Worm (Caenorhabditis elegans): ENCODE measurements around the gene T13C2.7.

DNA sequence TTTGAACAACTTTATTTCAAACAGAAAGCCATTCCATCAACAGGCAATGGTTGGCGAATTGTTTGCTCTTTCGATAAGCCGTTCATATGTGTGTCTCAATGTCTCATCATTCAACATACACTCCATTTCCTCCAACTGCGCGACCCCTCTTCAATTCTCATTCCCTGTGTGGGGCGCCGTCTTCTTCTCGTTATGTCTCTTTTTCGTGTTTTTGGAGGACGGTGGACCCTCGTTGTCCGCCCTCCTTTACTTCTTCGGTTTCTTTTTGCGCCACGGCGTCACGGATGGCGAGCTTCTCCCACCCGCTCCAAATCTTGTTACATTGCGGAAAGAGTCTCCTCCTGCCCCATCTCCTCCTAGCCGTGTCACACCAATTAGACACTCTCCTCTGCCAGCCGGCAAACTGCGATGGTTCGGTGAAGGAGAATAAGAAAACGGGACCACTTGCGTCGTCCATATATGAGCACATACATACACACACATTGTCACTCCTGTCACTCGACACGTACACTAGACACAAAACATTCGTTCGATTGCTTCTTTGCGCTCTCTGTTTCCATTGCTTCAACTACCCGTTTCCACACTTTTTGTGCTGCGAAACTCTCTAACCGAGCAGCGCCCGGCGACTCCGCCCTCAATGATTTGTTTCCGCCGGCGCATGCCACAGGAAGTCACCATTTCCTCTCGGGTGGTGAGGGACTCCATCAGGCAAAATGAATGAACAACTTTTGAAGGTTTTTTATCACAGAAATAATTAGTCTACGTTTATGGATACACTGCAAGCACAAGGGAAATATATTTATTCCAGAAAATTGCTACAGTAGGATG, 49.1 kb downstream of the T13C2.7 start:
- no peak for TF ChIP-seq T22C8.4 (GFP tag; IDR thresholded peaks at IDR 0.05)
- no peak for TF ChIP-seq flt-1 (GFP tag; IDR thresholded peaks at IDR 0.05)
- TF ChIP-seq tab-1 (GFP tag; IDR thresholded peaks at IDR 0.05), result no peak
- no peak for TF ChIP-seq klf-2 (GFP tag; conservative IDR thresholded peaks at IDR 0.05)
- TF ChIP-seq ztf-29 (GFP tag; IDR thresholded peaks at IDR 0.05), result no peak
- TF ChIP-seq med-1 (GFP tag; optimal IDR thresholded peaks at IDR 0.05; ENCODE audit: insufficient read depth), result no peak

All from whole organism, midembryonic.